Fruit fly (Drosophila melanogaster) whole organism, embryonic: ENCODE measurements around the gene hdly.

Experiments
- Abd-B ChIP-seq: fragments of 200-800 bp; sonication (Bioruptor generic); optimal IDR thresholded peaks from 2 replicates; lab custom pipeline; 2018; ENCODE audit warnings: missing biosample characterization, mild to moderate bottlenecking, missing genetic modification characterization, moderate library complexity
- BEAF-32 ChIP-seq: fragments of 200-800 bp; sonication (Bioruptor generic); optimal IDR thresholded peaks from 3 replicates; lab custom pipeline; 2017; ENCODE audit warnings: missing biosample characterization, missing genetic modification characterization, mild to moderate bottlenecking, moderate library complexity, missing genetic modification reagents
- Bdp1 ChIP-seq: fragments of 200-800 bp; sonication (Bioruptor generic); optimal IDR thresholded peaks from 3 replicates; lab custom pipeline; 2016; ENCODE audit warnings: missing biosample characterization, missing genetic modification characterization
- CG10543 ChIP-seq: fragments of 200-800 bp; sonication (Bioruptor generic); optimal IDR thresholded peaks from 3 replicates; lab custom pipeline; 2017; ENCODE audit warnings: missing biosample characterization, mild to moderate bottlenecking, missing genetic modification characterization, moderate library complexity
- CG11398 ChIP-seq: fragments of 200-800 bp; sonication (Bioruptor generic); optimal IDR thresholded peaks from 2 replicates; lab custom pipeline; 2016; ENCODE audit warnings: missing biosample characterization, missing genetic modification characterization
- CG12744 ChIP-seq: fragments of 200-800 bp; sonication (Bioruptor generic); optimal IDR thresholded peaks from 2 replicates; lab custom pipeline; 2016; ENCODE audit warnings: missing biosample characterization, missing genetic modification characterization
- CG13296 ChIP-seq: fragments of 200-800 bp; sonication (Bioruptor generic); optimal IDR thresholded peaks from 3 replicates; lab custom pipeline; 2018; ENCODE audit warnings: missing biosample characterization, mild to moderate bottlenecking, missing genetic modification characterization
- CG13894 ChIP-seq: fragments of 200-800 bp; sonication (Bioruptor generic); optimal IDR thresholded peaks from 3 replicates; lab custom pipeline; 2018; ENCODE audit warnings: missing biosample characterization, mild to moderate bottlenecking, missing genetic modification characterization, moderate library complexity
- CG15479 ChIP-seq: fragments of 200-800 bp; sonication (Bioruptor generic); optimal IDR thresholded peaks from 3 replicates; lab custom pipeline; 2019; ENCODE audit warnings: missing biosample characterization, mild to moderate bottlenecking, missing genetic modification characterization, moderate library complexity
- CG15601 ChIP-seq: fragments of 200-800 bp; sonication (Bioruptor generic); optimal IDR thresholded peaks from 3 replicates; lab custom pipeline; 2019; ENCODE audit warnings: missing biosample characterization, mild to moderate bottlenecking, missing genetic modification characterization, moderate library complexity
- CG17361 ChIP-seq: fragments of 200-800 bp; sonication (Bioruptor generic); IDR thresholded peaks from 3 replicates; pipeline ENCODE4 v1.3.6; 2022; ENCODE audit warnings: missing biosample characterization, missing genetic modification characterization
- CG2120 ChIP-seq: fragments of 200-800 bp; sonication (Bioruptor generic); optimal IDR thresholded peaks from 3 replicates; lab custom pipeline; 2016; ENCODE audit warnings: missing biosample characterization, missing genetic modification characterization
- CG2129 ChIP-seq: fragments of 200-800 bp; sonication (Bioruptor generic); IDR thresholded peaks from 2 replicates; pipeline ENCODE4 v1.3.6; 2022; ENCODE audit warnings: missing biosample characterization, missing genetic modification characterization; ENCODE audit not compliant: partially characterized antibody
- CG30403 ChIP-seq: fragments of 200-800 bp; sonication (Bioruptor generic); optimal IDR thresholded peaks from 3 replicates; lab custom pipeline; 2016; ENCODE audit warnings: missing biosample characterization, missing genetic modification characterization
- CG3281 ChIP-seq: fragments of 200-800 bp; sonication (Bioruptor generic); optimal IDR thresholded peaks from 3 replicates; lab custom pipeline; 2017; ENCODE audit warnings: missing biosample characterization, mild to moderate bottlenecking, missing genetic modification characterization
- CG4707 ChIP-seq: fragments of 200-800 bp; sonication (Bioruptor generic); optimal IDR thresholded peaks from 2 replicates; lab custom pipeline; 2018; ENCODE audit warnings: missing biosample characterization, mild to moderate bottlenecking, missing genetic modification characterization, moderate library complexity
- CG6689 ChIP-seq: fragments of 200-800 bp; sonication (Bioruptor generic); IDR thresholded peaks from 2 replicates; pipeline ENCODE4 v1.3.6; 2022; ENCODE audit warnings: missing biosample characterization, missing genetic modification characterization
- CG7357 ChIP-seq: fragments of 200-800 bp; sonication (Bioruptor generic); IDR thresholded peaks from 3 replicates; pipeline ENCODE4 v1.3.6; 2022; ENCODE audit warnings: missing biosample characterization, missing genetic modification characterization
- CG8089 ChIP-seq: fragments of 200-800 bp; sonication (Bioruptor generic); optimal IDR thresholded peaks from 3 replicates; lab custom pipeline; 2016; ENCODE audit warnings: missing biosample characterization, missing genetic modification characterization
- CG9215 ChIP-seq: fragments of 200-800 bp; sonication (Bioruptor generic); IDR thresholded peaks from 2 replicates; pipeline ENCODE4 v1.3.6; 2022; ENCODE audit warnings: missing biosample characterization, missing genetic modification characterization
- CG9437 ChIP-seq: fragments of 200-800 bp; sonication (Bioruptor generic); optimal IDR thresholded peaks from 2 replicates; lab custom pipeline; 2018; ENCODE audit warnings: missing biosample characterization, mild to moderate bottlenecking, missing genetic modification characterization
- Doc3 ChIP-seq: fragments of 200-800 bp; sonication (Bioruptor generic); IDR thresholded peaks from 3 replicates; pipeline ENCODE4 v1.3.6; 2022; ENCODE audit warnings: missing biosample characterization, missing genetic modification characterization; ENCODE audit not compliant: partially characterized antibody
- Elba2 ChIP-seq: fragments of 200-800 bp; sonication (Bioruptor generic); optimal IDR thresholded peaks from 3 replicates; lab custom pipeline; 2016; ENCODE audit warnings: missing biosample characterization, missing genetic modification characterization
- GATAe ChIP-seq: fragments of 200-800 bp; sonication (Bioruptor generic); conservative IDR thresholded peaks from 2 replicates; pipeline ENCODE4 v1.3.6; 2022; ENCODE audit warnings: missing biosample characterization, missing genetic modification characterization
- Hand ChIP-seq: fragments of 200-800 bp; sonication (Bioruptor generic); optimal IDR thresholded peaks from 2 replicates; lab custom pipeline; 2017; ENCODE audit warnings: mild to moderate bottlenecking, missing biosample characterization, missing genetic modification reagents, missing genetic modification characterization
- Jarid2 ChIP-seq: fragments of 200-800 bp; sonication (Bioruptor generic); optimal IDR thresholded peaks from 3 replicates; lab custom pipeline; 2017; ENCODE audit warnings: mild to moderate bottlenecking, missing biosample characterization, missing genetic modification reagents, missing genetic modification characterization
- Oaz ChIP-seq: fragments of 200-800 bp; sonication (Bioruptor generic); IDR thresholded peaks from 2 replicates; pipeline ENCODE4 v1.3.6; 2022; ENCODE audit warnings: missing biosample characterization, missing genetic modification characterization
- Sin3A ChIP-seq: fragments of >200 bp; optimal IDR thresholded peaks from 2 replicates; lab custom pipeline; 2018
- Xrp1 ChIP-seq: fragments of 200-800 bp; sonication (Bioruptor generic); IDR thresholded peaks from 2 replicates; pipeline ENCODE4 v1.3.6; 2022; ENCODE audit warnings: missing biosample characterization, missing genetic modification characterization
- amos ChIP-seq: fragments of 200-800 bp; sonication (Bioruptor generic); IDR thresholded peaks from 2 replicates; pipeline ENCODE4 v1.3.6; 2022; ENCODE audit warnings: missing biosample characterization, missing genetic modification characterization; ENCODE audit not compliant: partially characterized antibody
- ap ChIP-seq: fragments of 200-800 bp; sonication (Bioruptor generic); IDR thresholded peaks from 2 replicates; pipeline ENCODE4 v1.3.6; 2022; ENCODE audit warnings: missing biosample characterization, missing genetic modification characterization
- bbx ChIP-seq: fragments of 200-800 bp; sonication (Bioruptor generic); IDR thresholded peaks from 2 replicates; pipeline ENCODE4 v1.3.6; 2022; ENCODE audit warnings: missing biosample characterization, missing genetic modification characterization; ENCODE audit not compliant: partially characterized antibody
- bsh ChIP-seq, 2 experiments: fragments of 200-800 bp; sonication (Bioruptor generic); optimal IDR thresholded peaks; 2 replicates each; lab custom pipeline; 2017 to 2018; ENCODE audit warnings: mild to moderate bottlenecking in 2 of 2, missing biosample characterization in 2 of 2, missing genetic modification characterization in 2 of 2, moderate library complexity in 1 of 2
- chinmo ChIP-seq: fragments of 200-800 bp; sonication (Bioruptor generic); IDR thresholded peaks from 4 replicates; pipeline ENCODE4 v1.3.6; 2022; ENCODE audit warnings: missing biosample characterization, missing genetic modification characterization; ENCODE audit not compliant: partially characterized antibody
- dati ChIP-seq: fragments of 200-800 bp; sonication (Bioruptor generic); IDR thresholded peaks from 2 replicates; pipeline ENCODE4 v1.3.6; 2022; ENCODE audit warnings: missing biosample characterization, missing genetic modification characterization
- dimm ChIP-seq: fragments of 200-800 bp; sonication (Bioruptor generic); IDR thresholded peaks from 2 replicates; pipeline ENCODE4 v1.3.6; 2022; ENCODE audit warnings: missing biosample characterization, missing genetic modification characterization
- gem ChIP-seq: fragments of 200-800 bp; sonication (Bioruptor generic); optimal IDR thresholded peaks from 2 replicates; lab custom pipeline; 2019; ENCODE audit warnings: missing biosample characterization, mild to moderate bottlenecking, missing genetic modification characterization, moderate library complexity
- gt ChIP-seq: fragments of 200-800 bp; sonication (Bioruptor generic); IDR thresholded peaks from 2 replicates; pipeline ENCODE4 v1.3.6; 2022; ENCODE audit warnings: missing biosample characterization, missing genetic modification characterization
- jigr1 ChIP-seq: fragments of 200-800 bp; sonication (Bioruptor generic); IDR thresholded peaks from 3 replicates; pipeline ENCODE4 v1.3.6; 2022; ENCODE audit warnings: missing biosample characterization, missing genetic modification characterization
- lab ChIP-seq: fragments of 200-800 bp; sonication (Bioruptor generic); optimal IDR thresholded peaks from 3 replicates; lab custom pipeline; 2017; ENCODE audit warnings: missing biosample characterization, missing genetic modification characterization, mild to moderate bottlenecking, moderate library complexity, missing genetic modification reagents
- maf-S ChIP-seq: fragments of 200-800 bp; sonication (Bioruptor generic); optimal IDR thresholded peaks from 2 replicates; lab custom pipeline; 2016; ENCODE audit warnings: missing biosample characterization, missing genetic modification characterization
- mam ChIP-seq: fragments of 200-800 bp; sonication (Bioruptor generic); optimal IDR thresholded peaks from 3 replicates; lab custom pipeline; 2016; ENCODE audit warnings: missing biosample characterization, missing genetic modification characterization
- mld ChIP-seq: fragments of 200-800 bp; sonication (Bioruptor generic); IDR thresholded peaks from 3 replicates; pipeline ENCODE4 v1.3.6; 2022; ENCODE audit warnings: missing biosample characterization, missing genetic modification characterization; ENCODE audit not compliant: partially characterized antibody
- p53 ChIP-seq: fragments of 200-800 bp; sonication (Bioruptor generic); optimal IDR thresholded peaks from 2 replicates; lab custom pipeline; 2016; ENCODE audit warnings: missing biosample characterization, missing genetic modification characterization
- pan ChIP-seq, 4 experiments: fragments of >200 bp in 3 of 4; fragments of 200-800 bp in 1 of 4; sonication (Bioruptor generic) in 1 of 4; optimal IDR thresholded peaks in 3 of 4; IDR thresholded peaks in 1 of 4; 2 replicates each; pipeline versions ENCODE4 v1.3.6 to Lab custom; 2017 to 2022; ENCODE audit warnings: missing biosample characterization in 2 of 4, missing genetic modification characterization in 2 of 4, mixed read lengths in 1 of 4
- psq ChIP-seq: fragments of 200-800 bp; sonication (Bioruptor generic); optimal IDR thresholded peaks from 2 replicates; lab custom pipeline; 2017; ENCODE audit warnings: missing biosample characterization, missing genetic modification characterization
- schlank ChIP-seq: fragments of 200-800 bp; sonication (Bioruptor generic); optimal IDR thresholded peaks from 2 replicates; lab custom pipeline; 2018; ENCODE audit warnings: missing biosample characterization, mild to moderate bottlenecking, missing genetic modification characterization
- vvl ChIP-seq: fragments of 200-800 bp; sonication (Bioruptor generic); IDR thresholded peaks from 2 replicates; pipeline ENCODE4 v1.3.6; 2022; ENCODE audit warnings: missing biosample characterization, missing genetic modification characterization
- yki ChIP-seq: fragments of >200 bp; optimal IDR thresholded peaks from 3 replicates; lab custom pipeline; 2018
- zfh1 ChIP-seq: fragments of 200-800 bp; sonication (Bioruptor generic); IDR thresholded peaks from 3 replicates; pipeline ENCODE4 v1.3.6; 2022; ENCODE audit warnings: missing biosample characterization, missing genetic modification characterization

hdly gene

dm6 chr3R:20960881-20961518 lies 46.9 kb downstream of the hdly start:
- no peak for TF ChIP-seq pan (optimal IDR thresholded peaks at IDR 0.05; lab: Kevin White, UChicago)
- TF ChIP-seq pan (GFP tag; optimal IDR thresholded peaks at IDR 0.05 in 1 of 2, IDR thresholded peaks at IDR 0.05 in 1 of 2), result peak in 1 of 2 experiments; percentile 14
- TF ChIP-seq dati (GFP tag; lab: Robert Waterston, UW), result no peak
- TF ChIP-seq gem, result peak; percentile 11
- TF ChIP-seq p53 (GFP tag; lab: Kevin White, UChicago), result no peak
- TF ChIP-seq CG3281 (GFP tag; lab: Kevin White, UChicago), result peak; percentile 16
- no peak for TF ChIP-seq CG12744 (GFP tag; lab: Kevin White, UChicago)
- TF ChIP-seq CG4707, result no peak
- no peak for TF ChIP-seq BEAF-32 (GFP tag; lab: Kevin White, UChicago)
- no peak for TF ChIP-seq gt (GFP tag; lab: Robert Waterston, UW)
- TF ChIP-seq CG8089 (GFP tag; lab: Kevin White, UChicago), result no peak
- TF ChIP-seq vvl (GFP tag; lab: Robert Waterston, UW), result peak; percentile 84; the same call in 1 of the 2 replicates
- no peak for TF ChIP-seq mld (GFP tag; lab: Robert Waterston, UW)
- no peak for TF ChIP-seq GATAe
- TF ChIP-seq CG30403 (GFP tag; lab: Kevin White, UChicago), result no peak
- TF ChIP-seq Abd-B (GFP tag; lab: Kevin White, UChicago), result no peak
- TF ChIP-seq Hand (GFP tag; lab: Kevin White, UChicago), result no peak
- TF ChIP-seq CG13296 (GFP tag; lab: Kevin White, UChicago), result peak; percentile 6
- TF ChIP-seq Sin3A (lab: Kevin White, UChicago), result no peak
- no peak for TF ChIP-seq Jarid2
- no peak for TF ChIP-seq CG9437 (GFP tag; lab: Kevin White, UChicago)
- TF ChIP-seq CG7357 (GFP tag; lab: Robert Waterston, UW), result no peak
- TF ChIP-seq CG6689, result no peak
- no peak for TF ChIP-seq Doc3 (GFP tag; lab: Robert Waterston, UW)
- peak; percentile 85; the same call in 2 of the 4 replicates for TF ChIP-seq chinmo
- TF ChIP-seq zfh1 (GFP tag; lab: Robert Waterston, UW), result 0 out of 3 replicates have a peak, but pooled peaks have one; percentile 27
- no peak for TF ChIP-seq bsh (GFP tag; optimal IDR thresholded peaks at IDR 0.05; lab: Kevin White, UChicago)
- TF ChIP-seq mam (GFP tag; lab: Kevin White, UChicago), result peak; percentile 27
- TF ChIP-seq ap (GFP tag; lab: Robert Waterston, UW), result no peak
- TF ChIP-seq yki (lab: Kevin White, UChicago), result no peak
- no peak for TF ChIP-seq psq (GFP tag; lab: Kevin White, UChicago)
- TF ChIP-seq CG10543 (GFP tag; lab: Kevin White, UChicago), result no peak
- no peak for TF ChIP-seq CG15479 (GFP tag; lab: Kevin White, UChicago)
- no peak for TF ChIP-seq Elba2 (GFP tag; lab: Kevin White, UChicago)
- peak; percentile 30 for TF ChIP-seq CG2120 (GFP tag; lab: Kevin White, UChicago)
- TF ChIP-seq CG15601 (tag; lab: Kevin White, UChicago), result no peak
- no peak for TF ChIP-seq jigr1
- TF ChIP-seq lab, result peak; percentile 10
- no peak for TF ChIP-seq maf-S (GFP tag; lab: Kevin White, UChicago)
- TF ChIP-seq Xrp1 (GFP tag; lab: Robert Waterston, UW), result 0 out of 2 replicates have a peak, but pooled peaks have one; percentile 27
- no peak for TF ChIP-seq Oaz (GFP tag; lab: Robert Waterston, UW)
- TF ChIP-seq CG13894 (tag; lab: Kevin White, UChicago), result peak; percentile 75
- no peak for TF ChIP-seq CG2129 (GFP tag; lab: Robert Waterston, UW)
- TF ChIP-seq CG17361 (GFP tag; lab: Robert Waterston, UW), result no peak
- TF ChIP-seq CG9215 (GFP tag; lab: Robert Waterston, UW), result no peak
- TF ChIP-seq Bdp1, result no peak
- no peak for TF ChIP-seq schlank (tag; lab: Kevin White, UChicago)
- no peak for TF ChIP-seq CG11398 (GFP tag; lab: Kevin White, UChicago)
- TF ChIP-seq bbx (GFP tag; lab: Robert Waterston, UW), result no peak
- no peak for TF ChIP-seq dimm (GFP tag; lab: Robert Waterston, UW)
- TF ChIP-seq amos, result no peak
